Fruit fly (Drosophila melanogaster) whole organism, embryonic: Measurements from ENCODE around the gene beat-IIa.

Source experiments
- CG12104 ChIP-seq: fragments of 200-800 bp; sonication (Bioruptor generic); optimal IDR thresholded peaks from 3 replicates; lab custom pipeline; 2016; ENCODE audit warnings: missing biosample characterization, missing genetic modification characterization
- CG14441 ChIP-seq: fragments of 200-800 bp; sonication (Bioruptor generic); IDR thresholded peaks from 2 replicates; pipeline ENCODE4 v1.3.6; 2022; ENCODE audit warnings: missing biosample characterization, missing genetic modification characterization
- CG6254 ChIP-seq: fragments of 200-800 bp; sonication (Bioruptor generic); optimal IDR thresholded peaks from 3 replicates; lab custom pipeline; 2017; ENCODE audit warnings: mild to moderate bottlenecking, missing biosample characterization, missing genetic modification reagents, missing genetic modification characterization
- Mrtf ChIP-seq: fragments of 200-800 bp; sonication (Bioruptor generic); IDR thresholded peaks from 3 replicates; pipeline ENCODE4 v1.3.6; 2022; ENCODE audit warnings: missing biosample characterization, missing genetic modification characterization
- Nf-YB ChIP-seq: fragments of 200-800 bp; sonication (Bioruptor generic); optimal IDR thresholded peaks from 3 replicates; lab custom pipeline; 2019; ENCODE audit warnings: missing biosample characterization, mild to moderate bottlenecking, missing genetic modification characterization, moderate library complexity
- Ravus ChIP-seq: fragments of 200-800 bp; sonication (Bioruptor generic); IDR thresholded peaks from 2 replicates; pipeline ENCODE4 v1.3.6; 2022; ENCODE audit warnings: missing biosample characterization, missing genetic modification characterization
- ci ChIP-seq: fragments of 200-800 bp; sonication (Bioruptor generic); IDR thresholded peaks from 3 replicates; pipeline ENCODE4 v1.3.6; 2022; ENCODE audit warnings: missing biosample characterization, missing genetic modification characterization
- danr ChIP-seq: fragments of 200-800 bp; sonication (Bioruptor generic); IDR thresholded peaks from 2 replicates; pipeline ENCODE4 v1.3.6; 2022; ENCODE audit warnings: missing biosample characterization, missing genetic modification characterization
- sr ChIP-seq: fragments of 200-800 bp; sonication (Bioruptor generic); IDR thresholded peaks from 3 replicates; pipeline ENCODE4 v1.3.6; 2022; ENCODE audit warnings: missing biosample characterization, missing genetic modification characterization
- trh ChIP-seq: fragments of 200-800 bp; sonication (Bioruptor generic); optimal IDR thresholded peaks from 2 replicates; lab custom pipeline; 2016; ENCODE audit warnings: missing biosample characterization, missing genetic modification characterization

- TF ChIP-seq danr (GFP tag; lab: Robert Waterston, UW) (no peak), Ravus (GFP tag; lab: Robert Waterston, UW) (no peak), Nf-YB (GFP tag; lab: Kevin White, UChicago) (no peak), sr (GFP tag; lab: Robert Waterston, UW) (no peak), Mrtf (no peak), CG6254 (GFP tag; lab: Kevin White, UChicago) (no peak), trh (GFP tag; lab: Kevin White, UChicago) (no peak), CG12104 (GFP tag; lab: Kevin White, UChicago) (no peak), CG14441 (GFP tag; lab: Robert Waterston, UW) (no peak), ci (GFP tag; lab: Robert Waterston, UW) (no peak)
These were observed 81.6 kb downstream of the beat-IIa start, which contains the start of gene CG31419 for dm6 chr3R:17284348-17284747.
